Fruit fly (Drosophila melanogaster) whole organism: Measurements from ENCODE around the gene yem.

Experiments
- CG8478 ChIP-seq: fragments of >200 bp; optimal IDR thresholded peaks from 2 replicates; lab custom pipeline; 2018; ENCODE audit warnings: inconsistent platforms
- Dll ChIP-seq: fragments of >200 bp; optimal IDR thresholded peaks from 2 replicates; lab custom pipeline; 2017
- EcR ChIP-seq, 2 experiments: fragments of >200 bp; optimal IDR thresholded peaks; 2 replicates each; lab custom pipeline; 2017; ENCODE audit warnings: missing biosample characterization in 2 of 2, missing genetic modification characterization in 2 of 2, missing genetic modification reagents in 2 of 2
- pan ChIP-seq: fragments of >200 bp; optimal IDR thresholded peaks from 2 replicates; lab custom pipeline; 2017
- psq ChIP-seq: fragments of >200 bp; optimal IDR thresholded peaks from 2 replicates; lab custom pipeline; 2017
- usp ChIP-seq: fragments of >200 bp; optimal IDR thresholded peaks from 2 replicates; lab custom pipeline; 2017; ENCODE audit warnings: missing biosample characterization, missing genetic modification characterization, mixed read lengths

dm6 chr3R:29087302-29087782, 35.3 kb downstream of the yem start:
- TF ChIP-seq EcR (GFP tag; optimal IDR thresholded peaks at IDR 0.05; lab: Kevin White, UChicago) = no peak
- no peak for TF ChIP-seq Dll (lab: Kevin White, UChicago)
- TF ChIP-seq psq (lab: Kevin White, UChicago) = no peak
- TF ChIP-seq CG8478 (lab: Kevin White, UChicago) = no peak
- no peak for TF ChIP-seq pan (lab: Kevin White, UChicago)
- no peak for TF ChIP-seq usp (GFP tag; lab: Kevin White, UChicago)
